Worm (Caenorhabditis elegans): ENCODE measurements around the gene zig-5.

- TF ChIP-seq F37D6.2 (tag; optimal IDR thresholded peaks at IDR 0.05) = no peak
- no peak for TF ChIP-seq nhr-28 (tag; optimal IDR thresholded peaks at IDR 0.05)
- no peak for TF ChIP-seq hlh-30 (tag; optimal IDR thresholded peaks at IDR 0.05; ENCODE audit: insufficient read depth)
- no peak for TF ChIP-seq ctbp-1 (GFP tag; IDR thresholded peaks at IDR 0.05)
- TF ChIP-seq unc-130 (GFP tag; optimal IDR thresholded peaks at IDR 0.05) = no peak
- TF ChIP-seq ztf-11 (tag; optimal IDR thresholded peaks at IDR 0.05) = no peak
- no peak for TF ChIP-seq fkh-10 (GFP tag; optimal IDR thresholded peaks at IDR 0.05)
- TF ChIP-seq lin-38 (GFP tag; IDR thresholded peaks at IDR 0.05) = no peak
- TF ChIP-seq unc-62 (GFP tag; optimal IDR thresholded peaks at IDR 0.05 in 1 of 2) = no peak
- TF ChIP-seq unc-62 (tag; optimal IDR thresholded peaks at IDR 0.05) = no peak
- no peak for TF ChIP-seq unc-39 (tag; optimal IDR thresholded peaks at IDR 0.05)
- no peak for TF ChIP-seq daf-19 (GFP tag; conservative IDR thresholded peaks at IDR 0.05)
- no peak for TF ChIP-seq nhr-6 (tag; optimal IDR thresholded peaks at IDR 0.05)
Measured at ce11 chrIII:10920044-10920443, 33.3 kb downstream of the zig-5 start, which contains the start of gene vab-7.
